Fruit fly (Drosophila melanogaster) whole organism, embryonic: ENCODE measurements around the gene Mekk1.
A peak's percentile ranks its signal among the peaks of the same experiment; 100 is the strongest.

Experiments used
- Asciz ChIP-seq: fragments of 200-800 bp; sonication (Bioruptor generic); optimal IDR thresholded peaks from 2 replicates; lab custom pipeline; 2017; ENCODE audit warnings: missing biosample characterization, mild to moderate bottlenecking, missing genetic modification characterization, missing genetic modification reagents
- Awh ChIP-seq: fragments of 200-800 bp; sonication (Bioruptor generic); IDR thresholded peaks from 2 replicates; pipeline ENCODE4, ENCODE4 v1.3.6; 2022; ENCODE audit warnings: missing biosample characterization, missing genetic modification characterization
- Bgb ChIP-seq: fragments of 200-800 bp; sonication (Bioruptor generic); IDR thresholded peaks from 2 replicates; pipeline ENCODE4 v1.3.6; 2022; ENCODE audit warnings: missing biosample characterization, missing genetic modification characterization; ENCODE audit not compliant: partially characterized antibody
- CG10274 ChIP-seq: fragments of 200-800 bp; sonication (Bioruptor generic); optimal IDR thresholded peaks from 3 replicates; lab custom pipeline; 2017; ENCODE audit warnings: missing biosample characterization, mild to moderate bottlenecking, missing genetic modification characterization
- CG12155 ChIP-seq: fragments of 200-800 bp; sonication (Bioruptor generic); optimal IDR thresholded peaks from 3 replicates; lab custom pipeline; 2016; ENCODE audit warnings: missing biosample characterization, missing genetic modification characterization
- CG16779 ChIP-seq: fragments of 200-800 bp; sonication (Bioruptor generic); IDR thresholded peaks from 2 replicates; pipeline ENCODE4 v1.3.6; 2022; ENCODE audit warnings: missing biosample characterization, missing genetic modification characterization
- CG17186 ChIP-seq: fragments of 200-800 bp; sonication (Bioruptor generic); optimal IDR thresholded peaks from 3 replicates; lab custom pipeline; 2017; ENCODE audit warnings: missing biosample characterization, missing genetic modification reagents, missing genetic modification characterization
- CG17328 ChIP-seq: fragments of 200-800 bp; sonication (Bioruptor generic); IDR thresholded peaks from 2 replicates; pipeline ENCODE4 v1.3.6; 2022; ENCODE audit warnings: missing biosample characterization, missing genetic modification characterization
- CG2120 ChIP-seq: fragments of 200-800 bp; sonication (Bioruptor generic); optimal IDR thresholded peaks from 3 replicates; lab custom pipeline; 2016; ENCODE audit warnings: missing biosample characterization, missing genetic modification characterization
- CG31365 ChIP-seq: fragments of 200-800 bp; sonication (Bioruptor generic); optimal IDR thresholded peaks from 2 replicates; lab custom pipeline; 2018; ENCODE audit warnings: missing biosample characterization, mild to moderate bottlenecking, missing genetic modification characterization
- CG4360 ChIP-seq: fragments of 200-800 bp; sonication (Bioruptor generic); IDR thresholded peaks from 2 replicates; pipeline ENCODE4 v1.3.6; 2022; ENCODE audit warnings: missing biosample characterization, missing genetic modification characterization
- CG5953 ChIP-seq: fragments of 200-800 bp; sonication (Bioruptor generic); IDR thresholded peaks from 2 replicates; pipeline ENCODE4 v1.3.6; 2022; ENCODE audit warnings: missing biosample characterization, missing genetic modification characterization
- CG6272 ChIP-seq: fragments of 200-800 bp; sonication (Bioruptor generic); IDR thresholded peaks from 2 replicates; pipeline ENCODE4 v1.3.6; 2022; ENCODE audit warnings: missing biosample characterization, missing genetic modification characterization
- CG6654 ChIP-seq: fragments of 200-800 bp; sonication (Bioruptor generic); optimal IDR thresholded peaks from 2 replicates; lab custom pipeline; 2017; ENCODE audit warnings: missing biosample characterization, mild to moderate bottlenecking, missing genetic modification characterization
- CG6683 ChIP-seq: fragments of 200-800 bp; sonication (Bioruptor generic); optimal IDR thresholded peaks from 2 replicates; lab custom pipeline; 2017; ENCODE audit warnings: missing biosample characterization, mild to moderate bottlenecking, missing genetic modification characterization, missing genetic modification reagents
- CG6791 ChIP-seq: fragments of 200-800 bp; sonication (Bioruptor generic); IDR thresholded peaks from 3 replicates; pipeline ENCODE4 v1.3.6; 2022; ENCODE audit warnings: missing biosample characterization, missing genetic modification characterization; ENCODE audit not compliant: partially characterized antibody
- CG7839 ChIP-seq: fragments of 200-800 bp; sonication (Bioruptor generic); optimal IDR thresholded peaks from 3 replicates; lab custom pipeline; 2018; ENCODE audit warnings: missing biosample characterization, mild to moderate bottlenecking, missing genetic modification characterization, moderate library complexity
- CG9609 ChIP-seq: fragments of 200-800 bp; sonication (Bioruptor generic); optimal IDR thresholded peaks from 3 replicates; lab custom pipeline; 2016; ENCODE audit warnings: missing biosample characterization, missing genetic modification characterization
- Camta ChIP-seq: fragments of 200-800 bp; sonication (Bioruptor generic); optimal IDR thresholded peaks from 2 replicates; lab custom pipeline; 2016; ENCODE audit warnings: missing biosample characterization, missing genetic modification characterization
- D ChIP-seq, 2 experiments: fragments of 200-800 bp in 1 of 2; fragments of >200 bp in 1 of 2; sonication (Bioruptor generic) in 1 of 2; optimal IDR thresholded peaks; 2 replicates in 1 of 2; 3 replicates in 1 of 2; lab custom pipeline; 2017; ENCODE audit warnings: mild to moderate bottlenecking in 1 of 2, missing biosample characterization in 1 of 2, missing genetic modification characterization in 1 of 2, missing genetic modification reagents in 1 of 2
- Doc3 ChIP-seq: fragments of 200-800 bp; sonication (Bioruptor generic); IDR thresholded peaks from 3 replicates; pipeline ENCODE4 v1.3.6; 2022; ENCODE audit warnings: missing biosample characterization, missing genetic modification characterization; ENCODE audit not compliant: partially characterized antibody
- Dref ChIP-seq: fragments of 200-800 bp; sonication (Bioruptor generic); IDR thresholded peaks from 2 replicates; pipeline ENCODE4 v1.3.6; 2022; ENCODE audit warnings: missing biosample characterization, missing genetic modification characterization
- Ets65A ChIP-seq: fragments of 200-800 bp; sonication (Bioruptor generic); peaks from one replicate; lab custom pipeline; 2016; ENCODE audit warnings: missing biosample characterization, missing genetic modification characterization
- Hr51 ChIP-seq, 2 experiments: fragments of 200-800 bp; sonication (Bioruptor generic); optimal IDR thresholded peaks; 2 replicates in 1 of 2; 3 replicates in 1 of 2; lab custom pipeline; 2016 to 2018; ENCODE audit warnings: missing biosample characterization in 2 of 2, missing genetic modification characterization in 2 of 2, mild to moderate bottlenecking in 1 of 2, moderate library complexity in 1 of 2
- Mrtf ChIP-seq: fragments of 200-800 bp; sonication (Bioruptor generic); IDR thresholded peaks from 3 replicates; pipeline ENCODE4 v1.3.6; 2022; ENCODE audit warnings: missing biosample characterization, missing genetic modification characterization
- PHDP ChIP-seq: fragments of 200-800 bp; sonication (Bioruptor generic); optimal IDR thresholded peaks from 3 replicates; lab custom pipeline; 2018; ENCODE audit warnings: missing biosample characterization, mild to moderate bottlenecking, missing genetic modification characterization, moderate library complexity
- Rfx ChIP-seq: fragments of 200-800 bp; sonication (Bioruptor generic); IDR thresholded peaks from 2 replicates; pipeline ENCODE4 v1.3.6; 2022; ENCODE audit warnings: missing biosample characterization, missing genetic modification characterization
- Sox102F ChIP-seq: fragments of 200-800 bp; sonication (Bioruptor generic); optimal IDR thresholded peaks from 2 replicates; lab custom pipeline; 2018; ENCODE audit warnings: missing biosample characterization, mild to moderate bottlenecking, missing genetic modification characterization, moderate library complexity
- amos ChIP-seq: fragments of 200-800 bp; sonication (Bioruptor generic); IDR thresholded peaks from 2 replicates; pipeline ENCODE4 v1.3.6; 2022; ENCODE audit warnings: missing biosample characterization, missing genetic modification characterization; ENCODE audit not compliant: partially characterized antibody
- bcd ChIP-seq: fragments of 200-800 bp; sonication (Bioruptor generic); optimal IDR thresholded peaks from 2 replicates; lab custom pipeline; 2017; ENCODE audit warnings: missing biosample characterization, mild to moderate bottlenecking, missing genetic modification characterization
- bigmax ChIP-seq: fragments of 200-800 bp; sonication (Bioruptor generic); optimal IDR thresholded peaks from 2 replicates; lab custom pipeline; 2018; ENCODE audit warnings: missing biosample characterization, mild to moderate bottlenecking, missing genetic modification characterization
- chif ChIP-seq, 2 experiments: fragments of 200-800 bp; sonication (Bioruptor generic); optimal IDR thresholded peaks; 3 replicates each; lab custom pipeline; 2016; ENCODE audit warnings: missing biosample characterization in 2 of 2, missing genetic modification characterization in 2 of 2
- chinmo ChIP-seq: fragments of 200-800 bp; sonication (Bioruptor generic); IDR thresholded peaks from 4 replicates; pipeline ENCODE4 v1.3.6; 2022; ENCODE audit warnings: missing biosample characterization, missing genetic modification characterization; ENCODE audit not compliant: partially characterized antibody
- ems ChIP-seq: fragments of 200-800 bp; sonication (Bioruptor generic); optimal IDR thresholded peaks from 3 replicates; lab custom pipeline; 2016; ENCODE audit warnings: missing biosample characterization, missing genetic modification characterization
- gt ChIP-seq: fragments of 200-800 bp; sonication (Bioruptor generic); IDR thresholded peaks from 2 replicates; pipeline ENCODE4 v1.3.6; 2022; ENCODE audit warnings: missing biosample characterization, missing genetic modification characterization
- hb ChIP-seq: fragments of 200-800 bp; sonication (Bioruptor generic); IDR thresholded peaks from 3 replicates; pipeline ENCODE4 v1.3.6; 2022; ENCODE audit warnings: missing biosample characterization, missing genetic modification characterization; ENCODE audit not compliant: partially characterized antibody
- kay ChIP-seq: fragments of 200-800 bp; sonication (Bioruptor generic); optimal IDR thresholded peaks from 2 replicates; lab custom pipeline; 2016; ENCODE audit warnings: missing biosample characterization, missing genetic modification characterization
- lilli ChIP-seq: fragments of 200-800 bp; sonication (Bioruptor generic); optimal IDR thresholded peaks from 3 replicates; lab custom pipeline; 2016; ENCODE audit warnings: missing biosample characterization, missing genetic modification characterization
- luna ChIP-seq: fragments of 200-800 bp; sonication (Bioruptor generic); optimal IDR thresholded peaks from 2 replicates; lab custom pipeline; 2016; ENCODE audit warnings: missing biosample characterization, missing genetic modification characterization
- nom ChIP-seq: fragments of 200-800 bp; sonication (Bioruptor generic); optimal IDR thresholded peaks from 2 replicates; lab custom pipeline; 2017; ENCODE audit warnings: missing biosample characterization, missing genetic modification characterization, mild to moderate bottlenecking, moderate library complexity, missing genetic modification reagents
- phol ChIP-seq: fragments of 200-800 bp; sonication (Bioruptor generic); optimal IDR thresholded peaks from 3 replicates; lab custom pipeline; 2018; ENCODE audit warnings: missing biosample characterization, mild to moderate bottlenecking, missing genetic modification characterization, moderate library complexity
- shn ChIP-seq: fragments of 200-800 bp; sonication (Bioruptor generic); optimal IDR thresholded peaks from 3 replicates; lab custom pipeline; 2016; ENCODE audit warnings: missing biosample characterization, missing genetic modification characterization
- slbo ChIP-seq: fragments of 200-800 bp; sonication (Bioruptor generic); IDR thresholded peaks from 2 replicates; pipeline ENCODE4 v1.3.6; 2022; ENCODE audit warnings: missing biosample characterization, missing genetic modification characterization
- tll ChIP-seq, 2 experiments: fragments of 200-800 bp in 1 of 2; fragments of >200 bp in 1 of 2; sonication (Bioruptor generic) in 1 of 2; optimal IDR thresholded peaks; 2 replicates each; lab custom pipeline; 2017 to 2019; ENCODE audit warnings: missing biosample characterization in 2 of 2, missing genetic modification characterization in 2 of 2, mild to moderate bottlenecking in 1 of 2, moderate library complexity in 1 of 2
- trh ChIP-seq: fragments of 200-800 bp; sonication (Bioruptor generic); optimal IDR thresholded peaks from 2 replicates; lab custom pipeline; 2016; ENCODE audit warnings: missing biosample characterization, missing genetic modification characterization
- twi ChIP-seq: fragments of 200-800 bp; optimal IDR thresholded peaks from 2 replicates; lab custom pipeline; 2019; ENCODE audit warnings: missing biosample characterization, mild to moderate bottlenecking, missing genetic modification characterization, moderate library complexity
- z ChIP-seq: fragments of 200-800 bp; sonication (Bioruptor generic); IDR thresholded peaks from 3 replicates; pipeline ENCODE4 v1.3.6; 2022; ENCODE audit warnings: missing biosample characterization, missing genetic modification characterization
- zfh2 ChIP-seq: fragments of 200-800 bp; sonication (Bioruptor generic); optimal IDR thresholded peaks from 2 replicates; lab custom pipeline; 2016; ENCODE audit warnings: missing biosample characterization, missing genetic modification characterization

Mekk1 gene

dm6 chr3R:18743270-18743922, at the start of gene Mekk1 (continued):
- TF ChIP-seq CG5953 (GFP tag; lab: Robert Waterston, UW) (no peak), CG31365 (tag; lab: Kevin White, UChicago) (no peak), bigmax (GFP tag; lab: Kevin White, UChicago) (no peak), Ets65A (GFP tag; lab: Kevin White, UChicago) (peak; percentile 81), Asciz (GFP tag; lab: Kevin White, UChicago) (no peak), lilli (GFP tag; lab: Kevin White, UChicago) (peak; percentile 74), CG6791 (peak; percentile 49; the same call in 1 of the 3 replicates), z (GFP tag; lab: Robert Waterston, UW) (no peak), Sox102F (peak; percentile 47), amos (peak; percentile 52), PHDP (peak; percentile 43), slbo (GFP tag; lab: Robert Waterston, UW) (peak; percentile 60; the same call in 1 of the 2 replicates), chif (GFP tag; optimal IDR thresholded peaks at IDR 0.05; lab: Kevin White, UChicago) (peak in 1 of 2 experiments; percentile 13), Awh (no peak), bcd (GFP tag; lab: Kevin White, UChicago) (peak; percentile 25), zfh2 (GFP tag; lab: Kevin White, UChicago) (peak; percentile 64), Dref (GFP tag; lab: Robert Waterston, UW) (peak; percentile 66), CG17328 (GFP tag; lab: Robert Waterston, UW) (no peak), CG10274 (GFP tag; lab: Kevin White, UChicago) (no peak), Camta (GFP tag; lab: Kevin White, UChicago) (peak; percentile 19), kay (GFP tag; lab: Kevin White, UChicago) (peak; percentile 22), D (optimal IDR thresholded peaks at IDR 0.05; lab: Kevin White, UChicago) (no peak), D (GFP tag; optimal IDR thresholded peaks at IDR 0.05; lab: Kevin White, UChicago) (no peak), trh (GFP tag; lab: Kevin White, UChicago) (no peak), CG2120 (GFP tag; lab: Kevin White, UChicago) (peak; percentile 79), CG12155 (peak; percentile 59), phol (peak; percentile 45), nom (GFP tag; lab: Kevin White, UChicago) (peak; percentile 62), Bgb (peak; percentile 51; the same call in 1 of the 2 replicates), shn (GFP tag; lab: Kevin White, UChicago) (peak; percentile 53), Mrtf (GFP tag; lab: Robert Waterston, UW) (no peak), CG6272 (GFP tag; lab: Robert Waterston, UW) (no peak), Rfx (peak; percentile 59; the same call in 1 of the 2 replicates), CG6683 (GFP tag; lab: Kevin White, UChicago) (no peak), gt (no peak), ems (GFP tag; lab: Kevin White, UChicago) (peak; percentile 26), tll (GFP tag; optimal IDR thresholded peaks at IDR 0.05; lab: Kevin White, UChicago) (no peak), CG16779 (GFP tag; lab: Robert Waterston, UW) (no peak), CG4360 (GFP tag; lab: Robert Waterston, UW) (no peak), chinmo (GFP tag; lab: Robert Waterston, UW) (peak; percentile 66; the same call in 1 of the 4 replicates), Doc3 (peak; percentile 41; the same call in 2 of the 3 replicates), CG7839 (tag; lab: Kevin White, UChicago) (peak; percentile 42), CG17186 (GFP tag; lab: Kevin White, UChicago) (no peak), CG6654 (no peak), hb (peak; percentile 63; the same call in 1 of the 3 replicates), Hr51 (GFP tag; optimal IDR thresholded peaks at IDR 0.05; lab: Kevin White, UChicago) (peak in 1 of 2 experiments; percentile 54), twi (peak; percentile 12), luna (GFP tag; lab: Kevin White, UChicago) (peak; percentile 23), CG9609 (GFP tag; lab: Kevin White, UChicago) (peak; percentile 35)
